Worm (Caenorhabditis elegans) whole organism, L1 larva: Measurements from ENCODE around the gene T05C12.15.

Experiments
- dpl-1 ChIP-seq, 3 experiments: fragments of 150-350 bp in 2 of 3; sonication (generic microtip) in 1 of 3; optimal IDR thresholded peaks; 2 replicates each; lab custom pipeline; 2014 to 2017; ENCODE audit warnings: missing biosample characterization in 3 of 3, missing genetic modification characterization in 3 of 3, missing genetic modification reagents in 3 of 3
- nhr-77 ChIP-seq: fragments of 150-350 bp; optimal IDR thresholded peaks from 2 replicates; lab custom pipeline; 2014; ENCODE audit warnings: missing biosample characterization, missing genetic modification characterization
- rnt-1 ChIP-seq: sonication (generic microtip); optimal IDR thresholded peaks from 2 replicates; lab custom pipeline; 2016; ENCODE audit warnings: mild to moderate bottlenecking, missing genetic modification characterization, moderate library complexity, missing compliant biosample characterization

DNA sequence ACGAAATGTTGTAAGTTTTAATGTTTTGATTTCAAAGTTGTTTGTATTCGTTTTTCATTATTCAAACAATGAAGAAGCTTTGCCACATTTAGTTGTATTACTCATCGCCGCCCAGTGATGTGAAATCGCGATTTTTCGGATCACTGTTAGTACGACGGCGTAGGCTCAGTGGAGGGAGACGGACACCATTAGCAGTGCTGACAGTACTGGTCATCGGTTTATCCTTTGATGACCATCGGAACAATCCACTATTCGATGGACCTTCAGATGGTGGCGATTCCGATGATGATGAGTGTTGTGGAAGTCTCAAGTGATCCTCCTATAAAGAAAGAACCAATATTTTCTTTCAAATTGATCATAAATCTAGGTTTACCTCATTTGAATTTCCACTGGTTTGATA is 18.1 kb downstream of the T05C12.15 start:
- TF ChIP-seq nhr-77 = no peak
- TF ChIP-seq rnt-1 (tag; lab: Kevin White, UChicago) = no peak
- no peak for TF ChIP-seq dpl-1 (GFP tag; optimal IDR thresholded peaks at IDR 0.05; lab: Kevin White, UChicago)
